Fruit fly (Drosophila melanogaster) whole organism, embryonic: ENCODE measurements around the gene CG46313.
A peak's percentile ranks its signal among the peaks of the same experiment; 100 is the strongest.

Experiments
- CG15073 ChIP-seq: fragments of 200-800 bp; sonication (Bioruptor generic); optimal IDR thresholded peaks from 2 replicates; lab custom pipeline; 2016; ENCODE audit warnings: missing biosample characterization, missing genetic modification characterization
- CG1647 ChIP-seq: fragments of 200-800 bp; sonication (Bioruptor generic); optimal IDR thresholded peaks from 3 replicates; lab custom pipeline; 2016; ENCODE audit warnings: missing biosample characterization, missing genetic modification characterization
- CG16813 ChIP-seq: fragments of 200-800 bp; sonication (Bioruptor generic); IDR thresholded peaks from 3 replicates; pipeline ENCODE4 v1.3.6; 2022; ENCODE audit warnings: missing biosample characterization, missing genetic modification characterization; ENCODE audit not compliant: partially characterized antibody
- CG17328 ChIP-seq: fragments of 200-800 bp; sonication (Bioruptor generic); IDR thresholded peaks from 2 replicates; pipeline ENCODE4 v1.3.6; 2022; ENCODE audit warnings: missing biosample characterization, missing genetic modification characterization
- CG17359 ChIP-seq: fragments of 200-800 bp; sonication (Bioruptor generic); optimal IDR thresholded peaks from 3 replicates; lab custom pipeline; 2018; ENCODE audit warnings: missing biosample characterization, mild to moderate bottlenecking, missing genetic modification characterization, moderate library complexity
- CG17612 ChIP-seq: fragments of 200-800 bp; sonication (Bioruptor generic); IDR thresholded peaks from 2 replicates; pipeline ENCODE4 v1.3.6; 2022; ENCODE audit warnings: missing biosample characterization, missing genetic modification characterization
- CG17802 ChIP-seq: fragments of 200-800 bp; sonication (Bioruptor generic); optimal IDR thresholded peaks from 2 replicates; lab custom pipeline; 2018; ENCODE audit warnings: missing biosample characterization, mild to moderate bottlenecking, missing genetic modification characterization, moderate library complexity
- CG18011 ChIP-seq: fragments of 200-800 bp; sonication (Bioruptor generic); optimal IDR thresholded peaks from 2 replicates; lab custom pipeline; 2017; ENCODE audit warnings: missing biosample characterization, missing genetic modification characterization, mild to moderate bottlenecking, moderate library complexity, missing genotype
- CG18476 ChIP-seq: fragments of 200-800 bp; sonication (Bioruptor generic); optimal IDR thresholded peaks from 2 replicates; lab custom pipeline; 2016; ENCODE audit warnings: missing biosample characterization, mild to moderate bottlenecking, missing genetic modification characterization
- CG2889 ChIP-seq: fragments of 200-800 bp; sonication (Bioruptor generic); IDR thresholded peaks from 3 replicates; pipeline ENCODE4 v1.3.6; 2022; ENCODE audit warnings: missing biosample characterization, missing genetic modification characterization
- CG31365 ChIP-seq: fragments of 200-800 bp; sonication (Bioruptor generic); optimal IDR thresholded peaks from 2 replicates; lab custom pipeline; 2018; ENCODE audit warnings: missing biosample characterization, mild to moderate bottlenecking, missing genetic modification characterization
- CG42726 ChIP-seq: fragments of 200-800 bp; sonication (Bioruptor generic); IDR thresholded peaks from 2 replicates; pipeline ENCODE4 v1.3.6; 2022; ENCODE audit warnings: missing biosample characterization, missing genetic modification characterization; ENCODE audit not compliant: partially characterized antibody
- CG4282 ChIP-seq: fragments of 200-800 bp; sonication (Bioruptor generic); optimal IDR thresholded peaks from 2 replicates; lab custom pipeline; 2016; ENCODE audit warnings: missing biosample characterization, missing genetic modification characterization
- CG4854 ChIP-seq: fragments of 200-800 bp; sonication (Bioruptor generic); optimal IDR thresholded peaks from 2 replicates; lab custom pipeline; 2016; ENCODE audit warnings: missing biosample characterization, missing genetic modification characterization, inconsistent platforms
- CG7839 ChIP-seq: fragments of 200-800 bp; sonication (Bioruptor generic); optimal IDR thresholded peaks from 3 replicates; lab custom pipeline; 2018; ENCODE audit warnings: missing biosample characterization, mild to moderate bottlenecking, missing genetic modification characterization, moderate library complexity
- CG7963 ChIP-seq: fragments of 200-800 bp; sonication (Bioruptor generic); IDR thresholded peaks from 3 replicates; pipeline ENCODE4 v1.3.6; 2022; ENCODE audit warnings: missing biosample characterization, missing genetic modification characterization; ENCODE audit not compliant: partially characterized antibody
- D19B ChIP-seq: fragments of 200-800 bp; sonication (Bioruptor generic); optimal IDR thresholded peaks from 2 replicates; lab custom pipeline; 2017; ENCODE audit warnings: missing biosample characterization, mild to moderate bottlenecking, missing genetic modification characterization
- Dp ChIP-seq: fragments of 200-800 bp; sonication (Bioruptor generic); optimal IDR thresholded peaks from 2 replicates; lab custom pipeline; 2018; ENCODE audit warnings: missing biosample characterization, mild to moderate bottlenecking, missing genetic modification characterization, moderate library complexity
- Fer2 ChIP-seq: fragments of 200-800 bp; sonication (Bioruptor generic); optimal IDR thresholded peaks from 2 replicates; lab custom pipeline; 2018; ENCODE audit warnings: missing biosample characterization, mild to moderate bottlenecking, missing genetic modification characterization, moderate library complexity
- H15 ChIP-seq: fragments of 200-800 bp; sonication (Bioruptor generic); IDR thresholded peaks from 3 replicates; pipeline ENCODE4 v1.3.6; 2022; ENCODE audit warnings: missing biosample characterization, missing genetic modification characterization
- HLH3B ChIP-seq: fragments of 200-800 bp; sonication (Bioruptor generic); IDR thresholded peaks from 2 replicates; pipeline ENCODE4 v1.3.6; 2022; ENCODE audit warnings: missing biosample characterization, missing genetic modification characterization
- HLH4C ChIP-seq: fragments of 200-800 bp; sonication (Bioruptor generic); IDR thresholded peaks from 3 replicates; pipeline ENCODE4 v1.3.6; 2022; ENCODE audit warnings: missing biosample characterization, missing genetic modification characterization; ENCODE audit not compliant: partially characterized antibody
- Hmx ChIP-seq: fragments of 200-800 bp; sonication (Bioruptor generic); optimal IDR thresholded peaks from 2 replicates; lab custom pipeline; 2016; ENCODE audit warnings: missing biosample characterization, missing genetic modification characterization
- Hsf ChIP-seq: fragments of 200-800 bp; sonication (Bioruptor generic); optimal IDR thresholded peaks from 3 replicates; lab custom pipeline; 2016; ENCODE audit warnings: missing biosample characterization, missing genetic modification characterization
- MBD-R2 ChIP-seq: fragments of 200-800 bp; sonication (Bioruptor generic); IDR thresholded peaks from 2 replicates; pipeline ENCODE4 v1.3.6; 2022; ENCODE audit warnings: missing biosample characterization, missing genetic modification characterization
- NC2β ChIP-seq: fragments of 200-800 bp; sonication (Bioruptor generic); optimal IDR thresholded peaks from 2 replicates; lab custom pipeline; 2016; ENCODE audit warnings: missing biosample characterization, missing genetic modification characterization
- Oli ChIP-seq: fragments of 200-800 bp; sonication (Bioruptor generic); optimal IDR thresholded peaks from 2 replicates; lab custom pipeline; 2018; ENCODE audit warnings: missing biosample characterization, mild to moderate bottlenecking, missing genetic modification characterization, moderate library complexity
- Spps ChIP-seq: fragments of 200-800 bp; sonication (Bioruptor generic); optimal IDR thresholded peaks from 2 replicates; lab custom pipeline; 2018; ENCODE audit warnings: missing biosample characterization, mild to moderate bottlenecking, missing genetic modification characterization
- Stat92E ChIP-seq, 3 experiments: fragments of >200 bp in 2 of 3; fragments of 200-800 bp in 1 of 3; sonication (Bioruptor generic) in 1 of 3; optimal IDR thresholded peaks; 2 replicates each; lab custom pipeline; 2017 to 2019; ENCODE audit warnings: missing biosample characterization in 3 of 3, missing genetic modification characterization in 3 of 3, mild to moderate bottlenecking in 1 of 3, moderate library complexity in 1 of 3
- Xbp1 ChIP-seq: fragments of 200-800 bp; sonication (Bioruptor generic); optimal IDR thresholded peaks from 3 replicates; lab custom pipeline; 2016; ENCODE audit warnings: missing biosample characterization, mild to moderate bottlenecking, missing genetic modification characterization
- chm ChIP-seq: fragments of 200-800 bp; sonication (Bioruptor generic); IDR thresholded peaks from 2 replicates; pipeline ENCODE4 v1.3.6; 2022; ENCODE audit warnings: missing biosample characterization, missing genetic modification characterization
- crol ChIP-seq: fragments of 200-800 bp; sonication (Bioruptor generic); IDR thresholded peaks from 2 replicates; pipeline ENCODE4 v1.3.6; 2022; ENCODE audit warnings: missing biosample characterization, missing genetic modification characterization
- disco-r ChIP-seq: fragments of 200-800 bp; sonication (Bioruptor generic); optimal IDR thresholded peaks from 2 replicates; lab custom pipeline; 2016; ENCODE audit warnings: missing biosample characterization, missing genetic modification characterization
- en ChIP-seq: fragments of 200-800 bp; sonication (Bioruptor generic); optimal IDR thresholded peaks from 2 replicates; lab custom pipeline; 2016; ENCODE audit warnings: missing biosample characterization, missing genetic modification characterization
- eyg ChIP-seq: fragments of 200-800 bp; sonication (Bioruptor generic); optimal IDR thresholded peaks from 3 replicates; lab custom pipeline; 2016; ENCODE audit warnings: missing biosample characterization, missing genetic modification characterization
- fd96Cb ChIP-seq: fragments of 200-800 bp; sonication (Bioruptor generic); optimal IDR thresholded peaks from 2 replicates; lab custom pipeline; 2018; ENCODE audit warnings: missing biosample characterization, mild to moderate bottlenecking, missing genetic modification characterization, moderate library complexity
- gem ChIP-seq: fragments of 200-800 bp; sonication (Bioruptor generic); optimal IDR thresholded peaks from 2 replicates; lab custom pipeline; 2019; ENCODE audit warnings: missing biosample characterization, mild to moderate bottlenecking, missing genetic modification characterization, moderate library complexity
- kni ChIP-seq: fragments of 200-800 bp; sonication (Bioruptor generic); optimal IDR thresholded peaks from 3 replicates; lab custom pipeline; 2017; ENCODE audit warnings: mild to moderate bottlenecking, missing biosample characterization, missing genetic modification reagents, missing genetic modification characterization
- mld ChIP-seq: fragments of 200-800 bp; sonication (Bioruptor generic); IDR thresholded peaks from 3 replicates; pipeline ENCODE4 v1.3.6; 2022; ENCODE audit warnings: missing biosample characterization, missing genetic modification characterization; ENCODE audit not compliant: partially characterized antibody
- nmo ChIP-seq: fragments of 200-800 bp; sonication (Bioruptor generic); optimal IDR thresholded peaks from 2 replicates; lab custom pipeline; 2018; ENCODE audit warnings: missing biosample characterization, mild to moderate bottlenecking, missing genetic modification characterization, moderate library complexity
- psq ChIP-seq: fragments of 200-800 bp; sonication (Bioruptor generic); optimal IDR thresholded peaks from 2 replicates; lab custom pipeline; 2017; ENCODE audit warnings: missing biosample characterization, missing genetic modification characterization
- ranshi ChIP-seq: fragments of 200-800 bp; sonication (Bioruptor generic); IDR thresholded peaks from 2 replicates; pipeline ENCODE4 v1.3.6; 2022; ENCODE audit warnings: missing biosample characterization, missing genetic modification characterization
- ro ChIP-seq: fragments of 200-800 bp; sonication (Bioruptor generic); IDR thresholded peaks from 2 replicates; pipeline ENCODE4 v1.3.6; 2022; ENCODE audit warnings: missing biosample characterization, missing genetic modification characterization
- sc ChIP-seq, 3 experiments: fragments of >200 bp in 2 of 3; fragments of 200-800 bp in 1 of 3; sonication (Bioruptor generic) in 1 of 3; optimal IDR thresholded peaks; 2 replicates in 2 of 3; 3 replicates in 1 of 3; lab custom pipeline; 2017; ENCODE audit warnings: mild to moderate bottlenecking in 1 of 3, missing biosample characterization in 1 of 3, missing genetic modification characterization in 1 of 3, missing genetic modification reagents in 1 of 3
- sim ChIP-seq: fragments of 200-800 bp; sonication (Bioruptor generic); IDR thresholded peaks from 2 replicates; pipeline ENCODE4 v1.3.6; 2022; ENCODE audit warnings: missing biosample characterization, missing genetic modification characterization
- sr ChIP-seq: fragments of 200-800 bp; sonication (Bioruptor generic); IDR thresholded peaks from 3 replicates; pipeline ENCODE4 v1.3.6; 2022; ENCODE audit warnings: missing biosample characterization, missing genetic modification characterization
- toy ChIP-seq: fragments of 200-800 bp; sonication (Bioruptor generic); IDR thresholded peaks from 2 replicates; pipeline ENCODE4 v1.3.6; 2022; ENCODE audit warnings: missing biosample characterization, missing genetic modification characterization
- unc-4 ChIP-seq: fragments of 200-800 bp; sonication (Bioruptor generic); IDR thresholded peaks from 2 replicates; pipeline ENCODE4 v1.3.6; 2022; ENCODE audit warnings: missing biosample characterization, missing genetic modification characterization; ENCODE audit not compliant: partially characterized antibody
- usp ChIP-seq: fragments of >200 bp; optimal IDR thresholded peaks from 2 replicates; lab custom pipeline; 2017; ENCODE audit warnings: missing biosample characterization, missing genetic modification characterization
- wdn ChIP-seq: fragments of 200-800 bp; sonication (Bioruptor generic); IDR thresholded peaks from 2 replicates; pipeline ENCODE4 v1.3.6; 2022; ENCODE audit warnings: missing biosample characterization, missing genetic modification characterization

Gene CG46313

DNA sequence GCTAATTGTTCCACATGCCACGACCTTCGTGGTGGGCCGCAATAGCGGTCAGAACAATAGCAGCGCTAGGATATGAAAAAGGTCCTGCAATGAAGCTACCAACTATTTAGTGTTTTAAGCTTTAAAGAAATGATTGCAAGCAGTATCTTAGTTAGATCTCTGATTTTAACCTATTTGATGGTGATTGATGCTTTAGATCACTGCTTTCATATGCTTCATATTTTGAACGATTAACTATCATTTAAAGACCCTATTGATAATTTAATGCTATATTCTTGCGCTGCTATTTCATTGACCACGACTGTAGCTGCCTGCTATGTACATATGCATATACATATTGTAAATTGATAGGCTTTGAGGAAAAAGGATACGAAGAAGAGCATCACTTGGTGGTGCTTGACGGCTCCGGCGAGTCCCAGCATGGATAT, 14.6 kb upstream of the CG46313 start (continued):
- TF ChIP-seq Spps: peak; percentile 73
- TF ChIP-seq toy (GFP tag; lab: Robert Waterston, UW): no peak
- TF ChIP-seq CG16813 (GFP tag; lab: Robert Waterston, UW): no peak
- peak; percentile 81 for TF ChIP-seq CG7839 (tag; lab: Kevin White, UChicago)
- no peak for TF ChIP-seq sc (optimal IDR thresholded peaks at IDR 0.05; lab: Kevin White, UChicago)
- TF ChIP-seq sc (GFP tag; optimal IDR thresholded peaks at IDR 0.05; lab: Kevin White, UChicago): no peak
- TF ChIP-seq CG4854 (GFP tag; lab: Kevin White, UChicago): peak; percentile 62
- TF ChIP-seq Xbp1: peak; percentile 51
- TF ChIP-seq CG17328: no peak
- no peak for TF ChIP-seq HLH4C
- TF ChIP-seq CG17612 (GFP tag; lab: Robert Waterston, UW): no peak
- peak; percentile 49 for TF ChIP-seq CG18011
- no peak for TF ChIP-seq en (GFP tag; lab: Kevin White, UChicago)
- no peak for TF ChIP-seq CG31365 (tag; lab: Kevin White, UChicago)
- peak; percentile 21 for TF ChIP-seq Hsf (GFP tag; lab: Kevin White, UChicago)
- TF ChIP-seq ranshi (GFP tag; lab: Robert Waterston, UW): peak; percentile 23; the same call in 1 of the 2 replicates
- TF ChIP-seq CG4282 (GFP tag; lab: Kevin White, UChicago): no peak
- TF ChIP-seq CG2889 (GFP tag; lab: Robert Waterston, UW): no peak
- TF ChIP-seq Stat92E (GFP tag; optimal IDR thresholded peaks at IDR 0.05; lab: Kevin White, UChicago): no peak
- TF ChIP-seq NC2β: no peak
- no peak for TF ChIP-seq usp
- TF ChIP-seq fd96Cb (tag; lab: Kevin White, UChicago): peak; percentile 33
- TF ChIP-seq Dp (GFP tag; lab: Kevin White, UChicago): no peak
- TF ChIP-seq crol: no peak
- TF ChIP-seq nmo (GFP tag; lab: Kevin White, UChicago): peak; percentile 84
- TF ChIP-seq Hmx (GFP tag; lab: Kevin White, UChicago): no peak
- peak; percentile 87 for TF ChIP-seq CG17359 (tag; lab: Kevin White, UChicago)
- TF ChIP-seq CG15073: no peak
- peak; percentile 2 for TF ChIP-seq Fer2 (tag; lab: Kevin White, UChicago)
- TF ChIP-seq chm (GFP tag; lab: Robert Waterston, UW): no peak
- 0 out of 3 replicates have a peak, but pooled peaks have one; percentile 24 for TF ChIP-seq H15 (GFP tag; lab: Robert Waterston, UW)
- no peak for TF ChIP-seq psq (GFP tag; lab: Kevin White, UChicago)
- TF ChIP-seq CG17802 (tag; lab: Kevin White, UChicago): peak; percentile 47
- TF ChIP-seq unc-4 (GFP tag; lab: Robert Waterston, UW): no peak
- peak; percentile 85 for TF ChIP-seq CG18476 (GFP tag; lab: Kevin White, UChicago)
- peak; percentile 45 for TF ChIP-seq Oli (tag; lab: Kevin White, UChicago)
- TF ChIP-seq mld: no peak; the same call in 2 of the 3 replicates
- TF ChIP-seq eyg (GFP tag; lab: Kevin White, UChicago): no peak
- no peak for TF ChIP-seq CG42726 (GFP tag; lab: Robert Waterston, UW)
- peak; percentile 65 for TF ChIP-seq CG1647 (GFP tag; lab: Kevin White, UChicago)
- no peak for TF ChIP-seq CG7963 (GFP tag; lab: Robert Waterston, UW)
- TF ChIP-seq disco-r: no peak
- TF ChIP-seq ro (GFP tag; lab: Robert Waterston, UW): no peak
- TF ChIP-seq HLH3B (GFP tag; lab: Robert Waterston, UW): peak; percentile 63
- TF ChIP-seq kni (GFP tag; lab: Kevin White, UChicago): no peak
- TF ChIP-seq sim (GFP tag; lab: Robert Waterston, UW): no peak
- TF ChIP-seq sr (GFP tag; lab: Robert Waterston, UW): 0 out of 3 replicates have a peak, but pooled peaks have one; percentile 3
- peak; percentile 39 for TF ChIP-seq D19B
- 0 out of 2 replicates have a peak, but pooled peaks have one; percentile 31 for TF ChIP-seq wdn
- TF ChIP-seq gem: peak; percentile 64
- TF ChIP-seq MBD-R2 (GFP tag; lab: Robert Waterston, UW): peak; percentile 42; the same call in 1 of the 2 replicates
